Fruit fly (Drosophila melanogaster) whole organism, embryonic: ENCODE results near the gene Plap.

ENCODE experiments used
- Aef1 ChIP-seq: fragments of 200-800 bp; sonication (Bioruptor generic); IDR thresholded peaks from 3 replicates; pipeline ENCODE4 v1.3.6; 2022; ENCODE audit warnings: missing biosample characterization, missing genetic modification characterization
- Bgb ChIP-seq: fragments of 200-800 bp; sonication (Bioruptor generic); IDR thresholded peaks from 2 replicates; pipeline ENCODE4 v1.3.6; 2022; ENCODE audit warnings: missing biosample characterization, missing genetic modification characterization; ENCODE audit not compliant: partially characterized antibody
- CG12299 ChIP-seq: fragments of 200-800 bp; sonication (Bioruptor generic); optimal IDR thresholded peaks from 2 replicates; lab custom pipeline; 2018; ENCODE audit warnings: missing biosample characterization, mild to moderate bottlenecking, missing genetic modification characterization
- CG15011 ChIP-seq: fragments of 200-800 bp; sonication (Bioruptor generic); optimal IDR thresholded peaks from 3 replicates; lab custom pipeline; 2018; ENCODE audit warnings: missing biosample characterization, mild to moderate bottlenecking, missing genetic modification characterization
- CG1603 ChIP-seq: fragments of 200-800 bp; sonication (Bioruptor generic); optimal IDR thresholded peaks from 2 replicates; lab custom pipeline; 2019; ENCODE audit warnings: missing biosample characterization, mild to moderate bottlenecking, missing genetic modification characterization, moderate library complexity
- CG17186 ChIP-seq: fragments of 200-800 bp; sonication (Bioruptor generic); optimal IDR thresholded peaks from 3 replicates; lab custom pipeline; 2017; ENCODE audit warnings: missing biosample characterization, missing genetic modification reagents, missing genetic modification characterization
- CG1832 ChIP-seq: fragments of 200-800 bp; sonication (Bioruptor generic); optimal IDR thresholded peaks from 2 replicates; lab custom pipeline; 2017; ENCODE audit warnings: missing biosample characterization, mild to moderate bottlenecking, missing genetic modification characterization, inconsistent platforms
- CG32772 ChIP-seq: fragments of 200-800 bp; sonication (Bioruptor generic); IDR thresholded peaks from 2 replicates; pipeline ENCODE4 v1.3.6; 2022; ENCODE audit warnings: missing biosample characterization, missing genetic modification characterization
- CG4282 ChIP-seq: fragments of 200-800 bp; sonication (Bioruptor generic); optimal IDR thresholded peaks from 2 replicates; lab custom pipeline; 2016; ENCODE audit warnings: missing biosample characterization, missing genetic modification characterization
- CG4404 ChIP-seq: fragments of 200-800 bp; sonication (Bioruptor generic); IDR thresholded peaks from 2 replicates; pipeline ENCODE4 v1.3.6; 2022; ENCODE audit warnings: missing biosample characterization, missing genetic modification characterization
- CG4617 ChIP-seq: fragments of 200-800 bp; sonication (Bioruptor generic); optimal IDR thresholded peaks from 3 replicates; lab custom pipeline; 2016; ENCODE audit warnings: missing biosample characterization, missing genetic modification characterization, borderline replicate concordance
- CG7786 ChIP-seq: fragments of 200-800 bp; sonication (Bioruptor generic); optimal IDR thresholded peaks from 2 replicates; lab custom pipeline; 2016; ENCODE audit warnings: missing biosample characterization, missing genetic modification characterization
- CG8359 ChIP-seq: fragments of 200-800 bp; sonication (Bioruptor generic); optimal IDR thresholded peaks from 2 replicates; lab custom pipeline; 2017; ENCODE audit warnings: missing biosample characterization, mild to moderate bottlenecking, missing genetic modification characterization, borderline replicate concordance
- CG9932 ChIP-seq: fragments of 200-800 bp; sonication (Bioruptor generic); IDR thresholded peaks from 2 replicates; pipeline ENCODE4 v1.3.6; 2022; ENCODE audit warnings: missing biosample characterization, missing genetic modification characterization
- Chrac-16 ChIP-seq: fragments of 200-800 bp; sonication (Bioruptor generic); optimal IDR thresholded peaks from 3 replicates; lab custom pipeline; 2016; ENCODE audit warnings: missing biosample characterization, missing genetic modification characterization
- CoRest ChIP-seq: fragments of 200-800 bp; sonication (Bioruptor generic); optimal IDR thresholded peaks from 3 replicates; lab custom pipeline; 2018; ENCODE audit warnings: missing biosample characterization, mild to moderate bottlenecking, missing genetic modification characterization, moderate library complexity
- Dll ChIP-seq: fragments of 200-800 bp; sonication (Bioruptor generic); IDR thresholded peaks from 4 replicates; pipeline ENCODE4 v1.3.6; 2022; ENCODE audit warnings: missing biosample characterization, missing genetic modification characterization; ENCODE audit not compliant: partially characterized antibody
- Dp ChIP-seq: fragments of 200-800 bp; sonication (Bioruptor generic); optimal IDR thresholded peaks from 2 replicates; lab custom pipeline; 2018; ENCODE audit warnings: missing biosample characterization, mild to moderate bottlenecking, missing genetic modification characterization, moderate library complexity
- ERR ChIP-seq: fragments of 200-800 bp; sonication (Bioruptor generic); optimal IDR thresholded peaks from 2 replicates; lab custom pipeline; 2016; ENCODE audit warnings: missing biosample characterization, missing genetic modification characterization
- Fer1 ChIP-seq: fragments of 200-800 bp; sonication (Bioruptor generic); optimal IDR thresholded peaks from 2 replicates; lab custom pipeline; 2017; ENCODE audit warnings: missing biosample characterization, mild to moderate bottlenecking, missing genetic modification characterization
- Fer2 ChIP-seq: fragments of 200-800 bp; sonication (Bioruptor generic); optimal IDR thresholded peaks from 2 replicates; lab custom pipeline; 2018; ENCODE audit warnings: missing biosample characterization, mild to moderate bottlenecking, missing genetic modification characterization, moderate library complexity
- Gsc ChIP-seq: fragments of 200-800 bp; sonication (Bioruptor generic); IDR thresholded peaks from 2 replicates; pipeline ENCODE4 v1.3.6; 2022; ENCODE audit warnings: missing biosample characterization, missing genetic modification characterization
- HmgZ ChIP-seq: fragments of 200-800 bp; sonication (Bioruptor generic); optimal IDR thresholded peaks from 2 replicates; lab custom pipeline; 2018; ENCODE audit warnings: missing biosample characterization, mild to moderate bottlenecking, missing genetic modification characterization
- Lpt ChIP-seq: fragments of >200 bp; optimal IDR thresholded peaks from 2 replicates; lab custom pipeline; 2018; ENCODE audit warnings: missing biosample characterization, missing genetic modification characterization
- Mad ChIP-seq: fragments of 200-800 bp; sonication (Bioruptor generic); optimal IDR thresholded peaks from 2 replicates; lab custom pipeline; 2016; ENCODE audit warnings: missing biosample characterization, missing genetic modification characterization
- Max ChIP-seq: fragments of 200-800 bp; sonication (Bioruptor generic); optimal IDR thresholded peaks from 2 replicates; lab custom pipeline; 2016; ENCODE audit warnings: missing biosample characterization, mild to moderate bottlenecking, missing genetic modification characterization
- Sry-δ ChIP-seq: fragments of 200-800 bp; sonication (Bioruptor generic); optimal IDR thresholded peaks from 2 replicates; lab custom pipeline; 2016; ENCODE audit warnings: missing biosample characterization, missing genetic modification characterization
- Trl ChIP-seq, 3 experiments: fragments of >200 bp in 2 of 3; fragments of 200-800 bp in 1 of 3; sonication (Bioruptor generic) in 1 of 3; optimal IDR thresholded peaks; 2 replicates in 1 of 3; 3 replicates in 2 of 3; lab custom pipeline; 2016 to 2017; ENCODE audit warnings: missing biosample characterization in 1 of 3, missing genetic modification characterization in 1 of 3
- Usf ChIP-seq: fragments of 200-800 bp; sonication (Bioruptor generic); optimal IDR thresholded peaks from 2 replicates; lab custom pipeline; 2017; ENCODE audit warnings: missing genotype, missing biosample characterization, missing genetic modification characterization
- Xrp1 ChIP-seq: fragments of 200-800 bp; sonication (Bioruptor generic); IDR thresholded peaks from 2 replicates; pipeline ENCODE4 v1.3.6; 2022; ENCODE audit warnings: missing biosample characterization, missing genetic modification characterization
- btn ChIP-seq: fragments of 200-800 bp; sonication (Bioruptor generic); optimal IDR thresholded peaks from 2 replicates; lab custom pipeline; 2016; ENCODE audit warnings: missing biosample characterization, missing genetic modification characterization
- caup ChIP-seq: fragments of 200-800 bp; sonication (Bioruptor generic); optimal IDR thresholded peaks from 3 replicates; lab custom pipeline; 2017; ENCODE audit warnings: missing biosample characterization, mild to moderate bottlenecking, missing genetic modification characterization, moderate library complexity; ENCODE audit not compliant: severe bottlenecking
- cwo ChIP-seq: fragments of 200-800 bp; sonication (Bioruptor generic); optimal IDR thresholded peaks from 3 replicates; lab custom pipeline; 2017; ENCODE audit warnings: missing biosample characterization, missing genetic modification characterization, mild to moderate bottlenecking, moderate library complexity, missing genetic modification reagents
- dmrt11E ChIP-seq: fragments of 200-800 bp; sonication (Bioruptor generic); optimal IDR thresholded peaks from 3 replicates; lab custom pipeline; 2018; ENCODE audit warnings: missing biosample characterization, mild to moderate bottlenecking, missing genetic modification characterization, moderate library complexity
- hb ChIP-seq: fragments of 200-800 bp; sonication (Bioruptor generic); IDR thresholded peaks from 3 replicates; pipeline ENCODE4 v1.3.6; 2022; ENCODE audit warnings: missing biosample characterization, missing genetic modification characterization; ENCODE audit not compliant: partially characterized antibody
- her ChIP-seq: fragments of 200-800 bp; sonication (Bioruptor generic); optimal IDR thresholded peaks from 2 replicates; lab custom pipeline; 2016; ENCODE audit warnings: missing biosample characterization, missing genetic modification characterization
- ind ChIP-seq: fragments of 200-800 bp; sonication (Bioruptor generic); optimal IDR thresholded peaks from 3 replicates; lab custom pipeline; 2016; ENCODE audit warnings: missing biosample characterization, missing genetic modification characterization
- lmd ChIP-seq: fragments of 200-800 bp; sonication (Bioruptor generic); IDR thresholded peaks from 2 replicates; pipeline ENCODE4 v1.3.6; 2022; ENCODE audit warnings: missing biosample characterization, missing genetic modification characterization
- lov ChIP-seq, 2 experiments: fragments of 200-800 bp in 1 of 2; fragments of >200 bp in 1 of 2; sonication (Bioruptor generic) in 1 of 2; IDR thresholded peaks in 1 of 2; optimal IDR thresholded peaks in 1 of 2; 2 replicates in 1 of 2; 3 replicates in 1 of 2; pipeline versions ENCODE4 v1.3.6 to Lab custom; 2017 to 2022; ENCODE audit warnings: missing biosample characterization in 1 of 2, missing genetic modification characterization in 1 of 2
- org-1 ChIP-seq: fragments of 200-800 bp; sonication (Bioruptor generic); optimal IDR thresholded peaks from 2 replicates; lab custom pipeline; 2017; ENCODE audit warnings: missing biosample characterization, missing genetic modification characterization
- repo ChIP-seq: fragments of 200-800 bp; sonication (Bioruptor generic); optimal IDR thresholded peaks from 2 replicates; lab custom pipeline; 2016; ENCODE audit warnings: missing biosample characterization, missing genetic modification characterization
- salm ChIP-seq: fragments of 200-800 bp; sonication (Bioruptor generic); optimal IDR thresholded peaks from 2 replicates; lab custom pipeline; 2018; ENCODE audit warnings: missing biosample characterization, mild to moderate bottlenecking, missing genetic modification characterization
- shn ChIP-seq: fragments of 200-800 bp; sonication (Bioruptor generic); optimal IDR thresholded peaks from 3 replicates; lab custom pipeline; 2016; ENCODE audit warnings: missing biosample characterization, missing genetic modification characterization
- sim ChIP-seq: fragments of 200-800 bp; sonication (Bioruptor generic); IDR thresholded peaks from 2 replicates; pipeline ENCODE4 v1.3.6; 2022; ENCODE audit warnings: missing biosample characterization, missing genetic modification characterization
- sr ChIP-seq: fragments of 200-800 bp; sonication (Bioruptor generic); IDR thresholded peaks from 3 replicates; pipeline ENCODE4 v1.3.6; 2022; ENCODE audit warnings: missing biosample characterization, missing genetic modification characterization
- stc ChIP-seq: fragments of 200-800 bp; sonication (Bioruptor generic); IDR thresholded peaks from 2 replicates; pipeline ENCODE4 v1.3.6; 2022; ENCODE audit warnings: missing biosample characterization, missing genetic modification characterization

Plap gene

DNA sequence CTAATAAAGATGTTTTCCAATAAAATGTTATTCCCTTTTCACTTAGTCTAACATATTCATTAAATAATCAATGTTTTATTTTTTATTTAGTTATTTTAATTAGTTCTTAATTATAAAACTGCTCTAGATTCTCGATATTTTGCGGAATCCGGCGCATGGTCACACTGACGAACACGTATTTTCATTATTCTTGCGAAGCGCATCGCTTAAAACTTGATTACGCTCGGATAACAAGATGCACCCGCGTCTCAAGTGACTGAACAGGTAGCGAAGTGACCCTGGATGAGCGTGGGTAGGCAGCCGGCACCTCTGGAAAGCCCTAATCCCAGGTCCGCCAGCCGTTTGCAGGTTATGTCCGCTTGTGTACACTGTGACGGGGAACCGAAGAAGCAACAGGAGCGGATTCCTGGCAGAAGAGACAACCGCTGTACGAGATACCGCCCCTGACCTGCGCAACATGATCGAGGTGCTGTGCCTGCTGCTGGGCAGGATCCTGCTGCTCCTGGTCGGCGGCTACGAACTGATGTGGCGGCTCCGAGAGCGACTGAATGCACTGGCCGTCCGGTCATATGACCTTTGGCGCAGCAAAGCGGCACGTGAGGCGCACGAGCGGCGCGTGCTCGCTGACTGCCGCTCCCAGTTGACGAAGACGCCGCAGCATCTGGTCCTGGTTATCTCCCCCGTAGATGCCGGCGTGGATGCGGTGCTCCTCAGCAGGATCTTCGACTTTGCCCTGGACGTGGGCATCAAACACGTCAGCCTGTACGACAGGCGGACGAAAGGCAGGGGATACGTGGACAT lies 11.4 kb downstream of the Plap start, which contains the start of gene Tango14 (continued):
- peak; percentile 34 for TF ChIP-seq CG4617 (GFP tag; lab: Kevin White, UChicago)
- no peak for TF ChIP-seq repo (GFP tag; lab: Kevin White, UChicago)
- TF ChIP-seq Max = no peak
- no peak for TF ChIP-seq Sry-δ (GFP tag; lab: Kevin White, UChicago)
- TF ChIP-seq cwo (GFP tag; lab: Kevin White, UChicago) = peak; percentile 68
- no peak for TF ChIP-seq shn (GFP tag; lab: Kevin White, UChicago)
- TF ChIP-seq Fer1 (GFP tag; lab: Kevin White, UChicago) = no peak
- no peak for TF ChIP-seq CG9932
- TF ChIP-seq Chrac-16 (GFP tag; lab: Kevin White, UChicago) = no peak
- no peak for TF ChIP-seq Aef1 (GFP tag; lab: Robert Waterston, UW)
- TF ChIP-seq Bgb (GFP tag; lab: Robert Waterston, UW) = peak; percentile 45; the same call in 1 of the 2 replicates
- TF ChIP-seq CG15011 = no peak
- no peak for TF ChIP-seq CG1603 (tag; lab: Kevin White, UChicago)
- TF ChIP-seq Trl (optimal IDR thresholded peaks at IDR 0.05; lab: Kevin White, UChicago) = no peak
- TF ChIP-seq Trl (GFP tag; optimal IDR thresholded peaks at IDR 0.05; lab: Kevin White, UChicago) = no peak
- TF ChIP-seq lov (optimal IDR thresholded peaks at IDR 0.05; lab: Kevin White, UChicago) = no peak
- TF ChIP-seq lov (GFP tag; IDR thresholded peaks at IDR 0.05; lab: Robert Waterston, UW) = no peak
- TF ChIP-seq CG12299 (tag; lab: Kevin White, UChicago) = no peak
- TF ChIP-seq Usf (GFP tag; lab: Kevin White, UChicago) = no peak
- no peak for TF ChIP-seq caup (GFP tag; lab: Kevin White, UChicago)
- TF ChIP-seq Xrp1 (GFP tag; lab: Robert Waterston, UW) = no peak
- TF ChIP-seq Dll = 0 out of 4 replicates have a peak, but pooled peaks have one; percentile 20
- TF ChIP-seq sim (GFP tag; lab: Robert Waterston, UW) = no peak
- no peak for TF ChIP-seq her (GFP tag; lab: Kevin White, UChicago)
- no peak for TF ChIP-seq Dp (GFP tag; lab: Kevin White, UChicago)
- TF ChIP-seq ind (GFP tag; lab: Kevin White, UChicago) = no peak
- no peak for TF ChIP-seq salm (tag; lab: Kevin White, UChicago)
- no peak for TF ChIP-seq dmrt11E (tag; lab: Kevin White, UChicago)
- 0 out of 3 replicates have a peak, but pooled peaks have one; percentile 52 for TF ChIP-seq hb (GFP tag; lab: Robert Waterston, UW)

DNA sequence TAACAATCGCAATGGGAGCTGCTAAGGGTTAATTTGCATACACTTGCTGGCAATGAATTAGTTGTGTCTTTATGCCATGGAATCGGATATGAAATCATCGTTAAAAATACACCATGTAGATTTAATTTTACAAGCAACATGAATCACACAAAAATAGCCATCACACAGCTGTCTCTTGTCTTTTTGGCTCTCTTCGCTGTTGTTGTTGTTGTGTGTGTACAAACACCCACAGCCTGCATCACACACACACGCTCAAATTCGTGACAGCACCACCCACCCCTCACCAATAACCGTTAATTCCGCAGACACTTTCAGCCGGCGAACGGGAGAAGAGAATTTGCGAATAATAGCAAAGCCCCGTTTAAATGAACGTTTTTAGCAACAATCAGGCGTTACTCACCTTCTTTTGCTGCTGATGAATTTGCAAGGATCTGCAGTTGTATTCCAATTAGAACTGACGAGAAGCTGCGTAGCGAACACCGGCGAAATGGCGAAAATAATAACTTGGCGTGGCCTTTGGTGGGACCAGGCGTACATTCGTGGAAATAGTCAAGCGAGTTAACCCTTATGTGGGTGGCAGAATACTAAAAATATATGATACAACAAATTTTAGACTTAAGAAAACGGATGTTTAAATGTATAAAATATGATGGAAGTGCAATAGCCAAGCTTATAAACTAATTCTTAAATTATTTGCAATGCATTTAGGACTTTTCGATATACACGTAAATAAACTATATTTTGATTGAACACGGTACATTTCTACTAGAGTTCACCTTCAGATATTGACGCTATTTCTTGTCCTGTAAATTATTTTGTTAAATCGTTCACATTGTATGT lies 12.3 kb downstream of the Plap start, which contains the start of gene capt:
Gene capt (minus strand): TSS at position 584 of the 840 bp plus-strand sequence.
- TF ChIP-seq Fer2 (tag; lab: Kevin White, UChicago) (no peak), org-1 (no peak), CG4404 (no peak), ERR (GFP tag; lab: Kevin White, UChicago) (no peak), CG4617 (GFP tag; lab: Kevin White, UChicago) (no peak), btn (GFP tag; lab: Kevin White, UChicago) (no peak), CG32772 (GFP tag; lab: Robert Waterston, UW) (peak; percentile 26; the same call in 1 of the 2 replicates), CG4282 (GFP tag; lab: Kevin White, UChicago) (no peak), CG8359 (no peak), Mad (GFP tag; lab: Kevin White, UChicago) (peak; percentile 10), HmgZ (tag; lab: Kevin White, UChicago) (no peak), Lpt (GFP tag; lab: Kevin White, UChicago) (no peak), CG17186 (GFP tag; lab: Kevin White, UChicago) (no peak), lmd (GFP tag; lab: Robert Waterston, UW) (no peak), sr (peak; percentile 86), CG7786 (GFP tag; lab: Kevin White, UChicago) (peak; percentile 26), CoRest (tag; lab: Kevin White, UChicago) (peak; percentile 56), stc (GFP tag; lab: Robert Waterston, UW) (no peak), CG1832 (GFP tag; lab: Kevin White, UChicago) (no peak), Gsc (GFP tag; lab: Robert Waterston, UW) (no peak)
